Worm (Caenorhabditis elegans) whole organism, L1 larva: ENCODE data around the gene pqn-51.

Experiments used
- ets-5 ChIP-seq: fragments of 200-800 bp; sonication (Bioruptor generic); IDR thresholded peaks from 2 replicates; pipeline ENCODE4 v1.3.6; 2022; ENCODE audit warnings: missing genetic modification characterization, missing compliant biosample characterization
- lir-3 ChIP-seq: sonication (generic microtip); optimal IDR thresholded peaks from 2 replicates; lab custom pipeline; 2016; ENCODE audit warnings: mild to moderate bottlenecking, missing genetic modification characterization, moderate library complexity, missing compliant biosample characterization; ENCODE audit not compliant: poor library complexity
- nhr-237 ChIP-seq: fragments of 150-350 bp; optimal IDR thresholded peaks from 2 replicates; lab custom pipeline; 2014; ENCODE audit warnings: missing biosample characterization, missing genetic modification characterization
- nhr-85 ChIP-seq: sonication (generic microtip); peaks from one replicate; lab custom pipeline; 2016; ENCODE audit warnings: missing genetic modification characterization, inconsistent platforms, missing compliant biosample characterization
- vab-15 ChIP-seq: sonication (generic microtip); optimal IDR thresholded peaks from 2 replicates; lab custom pipeline; 2017; ENCODE audit warnings: missing genotype, mild to moderate bottlenecking, missing genetic modification characterization, missing compliant biosample characterization

DNA sequence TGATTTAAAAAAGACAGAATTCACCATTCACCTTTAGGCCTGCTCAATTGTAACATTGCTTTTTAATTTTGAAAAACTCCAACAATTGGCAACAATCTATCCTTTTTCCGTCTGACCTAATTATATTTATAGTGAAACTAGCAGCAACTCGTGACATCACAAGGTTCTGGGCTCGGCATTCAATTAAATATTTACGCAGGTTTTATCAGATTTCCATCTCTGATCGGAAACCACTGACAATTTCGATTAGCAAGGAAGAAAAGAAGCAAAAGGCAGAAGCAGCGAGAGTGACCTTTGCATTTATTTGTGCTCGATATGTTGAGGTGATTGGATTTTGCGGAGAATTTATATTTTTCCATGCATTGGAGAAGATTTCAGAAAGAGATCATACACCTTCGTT lies 41.0 kb downstream of the pqn-51 start:
- TF ChIP-seq vab-15 (tag; lab: Kevin White, UChicago): no peak
- TF ChIP-seq nhr-85 (tag; lab: Kevin White, UChicago): no peak
- TF ChIP-seq ets-5 (GFP tag; lab: Robert Waterston, UW): no peak
- no peak for TF ChIP-seq nhr-237 (tag; lab: Kevin White, UChicago)
- no peak for TF ChIP-seq lir-3 (tag; lab: Kevin White, UChicago)
